Worm (Caenorhabditis elegans) whole organism, young adult: Measurements from ENCODE around the gene cec-3.

ENCODE experiments used
- D2030.7 ChIP-seq: fragments of 200-800 bp; sonication (Bioruptor generic); IDR thresholded peaks from 2 replicates; pipeline ENCODE4 v1.3.6; 2022; ENCODE audit warnings: missing genetic modification reagents, missing genetic modification characterization, missing compliant biosample characterization
- F23B12.7 ChIP-seq: sonication (generic microtip); optimal IDR thresholded peaks from 2 replicates; lab custom pipeline; 2017; ENCODE audit warnings: missing genetic modification characterization, mild to moderate bottlenecking, missing compliant biosample characterization, antibody characterized with exemption, moderate library complexity; ENCODE audit not compliant: insufficient read depth
- ZK185.1 ChIP-seq: sonication (generic microtip); optimal IDR thresholded peaks from 2 replicates; lab custom pipeline; 2016; ENCODE audit warnings: mild to moderate bottlenecking, missing genetic modification characterization, missing compliant biosample characterization; ENCODE audit not compliant: poor library complexity, severe bottlenecking
- ceh-27 ChIP-seq: fragments of 200-800 bp; sonication (Bioruptor generic); optimal IDR thresholded peaks from 2 replicates; lab custom pipeline; 2018; ENCODE audit warnings: mild to moderate bottlenecking, missing genetic modification characterization, moderate library complexity, missing compliant biosample characterization
- ceh-40 ChIP-seq: fragments of 200-800 bp; sonication (Bioruptor generic); IDR thresholded peaks from 2 replicates; pipeline ENCODE4 v1.3.6; 2022; ENCODE audit warnings: missing genetic modification characterization, missing compliant biosample characterization
- ets-4 ChIP-seq: fragments of 200-800 bp; sonication (Bioruptor generic); optimal IDR thresholded peaks from 2 replicates; lab custom pipeline; 2018; ENCODE audit warnings: mild to moderate bottlenecking, missing genetic modification characterization, missing compliant biosample characterization
- hrde-1 ChIP-seq: sonication (generic microtip); optimal IDR thresholded peaks from 2 replicates; lab custom pipeline; 2016; ENCODE audit warnings: missing genetic modification characterization, mild to moderate bottlenecking, missing compliant biosample characterization, moderate library complexity, missing genotype, missing genetic modification reagents, borderline replicate concordance
- nhr-80 ChIP-seq: sonication (generic microtip); optimal IDR thresholded peaks from 2 replicates; lab custom pipeline; 2016; ENCODE audit warnings: missing genetic modification characterization, missing compliant biosample characterization
- pha-4 ChIP-seq: fragments of 150-350 bp; sonication (generic microtip); optimal IDR thresholded peaks from 2 replicates; lab custom pipeline; 2014; ENCODE audit warnings: missing biosample characterization, missing genetic modification reagents, missing genetic modification characterization

ce11 chrII:7854942-7855341 is 2.5 kb downstream of the cec-3 start, which contains the start of gene mdt-10:
- TF ChIP-seq ceh-40 (GFP tag; lab: Robert Waterston, UW) (no peak), pha-4 (tag; lab: Kevin White, UChicago) (no peak), ZK185.1 (no peak), F23B12.7 (tag; lab: Kevin White, UChicago) (no peak), ceh-27 (GFP tag; lab: Kevin White, UChicago) (no peak), nhr-80 (tag; lab: Kevin White, UChicago) (no peak), D2030.7 (no peak), ets-4 (GFP tag; lab: Kevin White, UChicago) (no peak), hrde-1 (tag; lab: Kevin White, UChicago) (no peak)
